Worm (Caenorhabditis elegans) whole organism, late embryonic: ENCODE results near the gene nhr-134.

Experiments
- C08G9.2 ChIP-seq: sonication (generic microtip); optimal IDR thresholded peaks from 2 replicates; lab custom pipeline; 2016; ENCODE audit warnings: mild to moderate bottlenecking, missing genetic modification characterization, moderate library complexity, missing compliant biosample characterization
- F13H6.1 ChIP-seq: sonication (generic microtip); optimal IDR thresholded peaks from 2 replicates; lab custom pipeline; 2016; ENCODE audit warnings: missing genetic modification characterization, missing compliant biosample characterization
- K02D7.2 ChIP-seq: sonication (generic microtip); optimal IDR thresholded peaks from 2 replicates; lab custom pipeline; 2017; ENCODE audit warnings: mild to moderate bottlenecking, missing genetic modification characterization, missing compliant biosample characterization
- T23F11.4 ChIP-seq: fragments of 200-800 bp; sonication (Bioruptor generic); optimal IDR thresholded peaks from 2 replicates; lab custom pipeline; 2018; ENCODE audit warnings: mild to moderate bottlenecking, missing genetic modification characterization, missing compliant biosample characterization
- Y22D7AL.16 ChIP-seq: sonication (generic microtip); optimal IDR thresholded peaks from 2 replicates; lab custom pipeline; 2016; ENCODE audit warnings: missing genetic modification characterization, missing compliant biosample characterization
- ahr-1 ChIP-seq: sonication (generic microtip); optimal IDR thresholded peaks from 2 replicates; lab custom pipeline; 2016; ENCODE audit warnings: missing genetic modification characterization, missing compliant biosample characterization
- ceh-18 ChIP-seq: sonication (generic microtip); optimal IDR thresholded peaks from 2 replicates; lab custom pipeline; 2016; ENCODE audit warnings: missing genetic modification characterization, missing compliant biosample characterization
- ceh-30 ChIP-seq: fragments of 150-350 bp; optimal IDR thresholded peaks from 2 replicates; lab custom pipeline; 2014; ENCODE audit warnings: missing biosample characterization, missing genetic modification characterization
- ceh-6 ChIP-seq: fragments of 200-800 bp; sonication (Bioruptor generic); optimal IDR thresholded peaks from 2 replicates; lab custom pipeline; 2018; ENCODE audit warnings: mild to moderate bottlenecking, missing genetic modification characterization, missing compliant biosample characterization
- ceh-9 ChIP-seq: sonication (generic microtip); optimal IDR thresholded peaks from 2 replicates; lab custom pipeline; 2016; ENCODE audit warnings: mild to moderate bottlenecking, missing genetic modification characterization, inconsistent platforms, missing compliant biosample characterization
- che-1 ChIP-seq: sonication (generic microtip); optimal IDR thresholded peaks from 2 replicates; lab custom pipeline; 2016; ENCODE audit warnings: mild to moderate bottlenecking, missing genetic modification characterization, missing compliant biosample characterization
- elt-2 ChIP-seq: sonication (generic microtip); optimal IDR thresholded peaks from 2 replicates; lab custom pipeline; 2016; ENCODE audit warnings: missing genetic modification reagents, missing genetic modification characterization, missing compliant biosample characterization
- ets-4 ChIP-seq: sonication (generic microtip); optimal IDR thresholded peaks from 2 replicates; lab custom pipeline; 2016; ENCODE audit warnings: missing genetic modification characterization, missing compliant biosample characterization
- fax-1 ChIP-seq: sonication (generic microtip); optimal IDR thresholded peaks from 2 replicates; lab custom pipeline; 2016; ENCODE audit warnings: missing genotype, missing genetic modification characterization, missing compliant biosample characterization
- gmeb-2 ChIP-seq: sonication (generic microtip); optimal IDR thresholded peaks from 2 replicates; lab custom pipeline; 2016; ENCODE audit warnings: missing genetic modification characterization, inconsistent platforms, missing compliant biosample characterization
- hlh-13 ChIP-seq: fragments of 200-800 bp; sonication (Bioruptor generic); optimal IDR thresholded peaks from 2 replicates; lab custom pipeline; 2018; ENCODE audit warnings: mild to moderate bottlenecking, missing genetic modification characterization, missing compliant biosample characterization
- hlh-30 ChIP-seq: sonication (generic microtip); optimal IDR thresholded peaks from 2 replicates; lab custom pipeline; 2017; ENCODE audit warnings: antibody characterized with exemption, missing genetic modification characterization, missing compliant biosample characterization; ENCODE audit not compliant: insufficient read depth
- hlh-6 ChIP-seq: sonication (generic microtip); optimal IDR thresholded peaks from 2 replicates; lab custom pipeline; 2016; ENCODE audit warnings: missing genotype, missing genetic modification characterization, missing compliant biosample characterization
- hlh-8 ChIP-seq: sonication (generic microtip); optimal IDR thresholded peaks from 2 replicates; lab custom pipeline; 2016; ENCODE audit warnings: missing genotype, missing genetic modification characterization, missing compliant biosample characterization
- lim-6 ChIP-seq: sonication (generic microtip); optimal IDR thresholded peaks from 2 replicates; lab custom pipeline; 2016; ENCODE audit warnings: missing genetic modification characterization, missing compliant biosample characterization
- lin-11 ChIP-seq: fragments of 200-800 bp; sonication (Bioruptor generic); optimal IDR thresholded peaks from 2 replicates; lab custom pipeline; 2018; ENCODE audit warnings: mild to moderate bottlenecking, missing genetic modification characterization, missing compliant biosample characterization
- madf-2 ChIP-seq: sonication (generic microtip); optimal IDR thresholded peaks from 2 replicates; lab custom pipeline; 2017; ENCODE audit warnings: missing genetic modification characterization, missing compliant biosample characterization
- mec-3 ChIP-seq: sonication (generic microtip); optimal IDR thresholded peaks from 2 replicates; lab custom pipeline; 2016; ENCODE audit warnings: borderline replicate concordance, missing genetic modification characterization, missing compliant biosample characterization
- nfya-1 ChIP-seq: sonication (generic microtip); optimal IDR thresholded peaks from 2 replicates; lab custom pipeline; 2017; ENCODE audit warnings: missing genetic modification characterization, mild to moderate bottlenecking, missing compliant biosample characterization, antibody characterized with exemption, moderate library complexity
- nhr-232 ChIP-seq: sonication (generic microtip); optimal IDR thresholded peaks from 2 replicates; lab custom pipeline; 2016; ENCODE audit warnings: missing genetic modification characterization, missing compliant biosample characterization
- pag-3 ChIP-seq: sonication (generic microtip); optimal IDR thresholded peaks from 2 replicates; lab custom pipeline; 2016; ENCODE audit warnings: missing compliant biosample characterization, missing genetic modification characterization, borderline replicate concordance
- pha-2 ChIP-seq: sonication (generic microtip); optimal IDR thresholded peaks from 2 replicates; lab custom pipeline; 2017; ENCODE audit warnings: mild to moderate bottlenecking, missing genetic modification characterization, missing compliant biosample characterization
- pha-4 ChIP-seq: fragments of 150-350 bp; optimal IDR thresholded peaks from 2 replicates; lab custom pipeline; 2018; ENCODE audit warnings: missing biosample characterization, missing genetic modification reagents, missing genetic modification characterization
- ref-2 ChIP-seq: sonication (generic microtip); optimal IDR thresholded peaks from 2 replicates; lab custom pipeline; 2016; ENCODE audit warnings: missing genetic modification characterization, missing compliant biosample characterization
- sdc-2 ChIP-seq: sonication (generic microtip); optimal IDR thresholded peaks from 2 replicates; lab custom pipeline; 2016; ENCODE audit warnings: missing genotype, missing genetic modification characterization, missing compliant biosample characterization
- sox-2 ChIP-seq: fragments of 200-800 bp; sonication (Bioruptor generic); IDR thresholded peaks from 2 replicates; pipeline ENCODE4 v1.3.6; 2022; ENCODE audit warnings: missing genetic modification reagents, missing genetic modification characterization, missing compliant biosample characterization
- sox-4 ChIP-seq: sonication (generic microtip); optimal IDR thresholded peaks from 2 replicates; lab custom pipeline; 2017; ENCODE audit warnings: mild to moderate bottlenecking, missing genetic modification characterization, inconsistent platforms, missing compliant biosample characterization
- syd-9 ChIP-seq: sonication (generic microtip); optimal IDR thresholded peaks from 2 replicates; lab custom pipeline; 2016; ENCODE audit warnings: mild to moderate bottlenecking, missing genetic modification characterization, moderate library complexity, missing compliant biosample characterization
- unc-3 ChIP-seq, 2 experiments: fragments of 200-800 bp in 1 of 2; sonication (Bioruptor generic) in 1 of 2; sonication (generic microtip) in 1 of 2; conservative IDR thresholded peaks in 1 of 2; optimal IDR thresholded peaks in 1 of 2; 2 replicates each; pipeline versions ENCODE4 v1.3.6 to Lab custom; 2016 to 2022; ENCODE audit warnings: missing compliant biosample characterization in 2 of 2, missing genetic modification characterization in 2 of 2, missing genetic modification reagents in 1 of 2
- unc-42 ChIP-seq: sonication (generic microtip); optimal IDR thresholded peaks from 2 replicates; lab custom pipeline; 2016; ENCODE audit warnings: missing genotype, missing genetic modification characterization, missing compliant biosample characterization
- unc-55 ChIP-seq: sonication (generic microtip); optimal IDR thresholded peaks from 2 replicates; lab custom pipeline; 2017; ENCODE audit warnings: missing biosample characterization, missing genetic modification reagents, missing genetic modification characterization
- zip-5 ChIP-seq: sonication (generic microtip); optimal IDR thresholded peaks from 2 replicates; lab custom pipeline; 2016; ENCODE audit warnings: missing genetic modification characterization, missing compliant biosample characterization
- ztf-16 ChIP-seq: sonication (generic microtip); optimal IDR thresholded peaks from 2 replicates; lab custom pipeline; 2017; ENCODE audit warnings: missing genetic modification characterization, missing compliant biosample characterization

nhr-134 gene

DNA sequence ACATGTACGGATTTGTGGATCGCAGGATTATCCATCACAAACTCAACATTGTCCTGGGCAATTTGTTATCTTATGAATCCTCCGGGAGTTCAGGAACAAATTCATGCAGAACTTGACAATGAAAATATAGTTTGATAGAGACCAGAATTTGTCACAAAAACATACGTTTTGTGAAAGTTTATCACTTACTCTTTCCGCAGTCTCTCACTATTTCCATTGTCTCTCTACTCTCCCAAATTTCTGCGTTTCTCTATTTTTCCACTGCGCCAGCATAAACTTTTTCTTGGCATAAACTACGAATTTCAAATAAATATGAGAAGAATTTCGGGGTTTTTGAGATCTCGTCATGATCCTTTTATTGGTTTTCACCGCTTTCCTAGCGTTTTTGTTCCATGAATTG, 11.6 kb downstream of the nhr-134 start, which contains the start of gene cyp-33C3:
Gene cyp-33C3 (plus strand): TSS at position 149 of the 400 bp plus-strand sequence.
- no peak for TF ChIP-seq unc-55
- no peak for TF ChIP-seq elt-2
- no peak for TF ChIP-seq hlh-8 (tag; lab: Kevin White, UChicago)
- TF ChIP-seq ahr-1 (tag; lab: Kevin White, UChicago), result no peak
- no peak for TF ChIP-seq nfya-1 (tag; lab: Kevin White, UChicago)

DNA sequence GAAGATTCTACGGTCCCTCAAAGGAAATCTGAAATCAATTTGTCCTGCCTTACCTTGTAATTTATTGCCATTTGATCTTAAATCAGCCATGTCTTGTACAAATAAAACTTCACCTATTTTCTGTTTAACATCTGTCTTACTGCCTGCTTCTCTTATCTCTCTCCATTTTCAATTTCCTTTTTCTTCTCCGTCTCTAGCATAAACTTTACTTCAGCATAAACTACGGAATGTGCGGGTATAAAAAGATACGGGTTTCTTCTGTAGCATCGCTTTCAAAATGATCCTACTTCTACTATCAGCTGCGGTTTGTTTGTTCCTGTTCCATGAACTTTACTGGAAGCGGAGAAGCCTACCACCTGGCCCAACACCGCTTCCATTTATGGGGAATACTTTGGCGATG, 13.7 kb downstream of the nhr-134 start, which contains the start of gene cyp-33C5:
Gene cyp-33C5 (plus strand): TSS at position 254 of the 400 bp plus-strand sequence.
- TF ChIP-seq pha-4 (tag; lab: Kevin White, UChicago) (no peak), hlh-30 (tag; lab: Kevin White, UChicago) (no peak), unc-3 (GFP tag; conservative IDR thresholded peaks at IDR 0.05; lab: Robert Waterston, UW) (no peak), unc-3 (tag; optimal IDR thresholded peaks at IDR 0.05; lab: Kevin White, UChicago) (no peak), fax-1 (tag; lab: Kevin White, UChicago) (no peak), mec-3 (no peak), pha-2 (tag; lab: Kevin White, UChicago) (no peak), lin-11 (no peak), pag-3 (no peak), gmeb-2 (tag; lab: Kevin White, UChicago) (no peak), ztf-16 (tag; lab: Kevin White, UChicago) (no peak), sox-4 (tag; lab: Kevin White, UChicago) (no peak)
- TF ChIP-seq, all 69 proteins: peak for 0

DNA sequence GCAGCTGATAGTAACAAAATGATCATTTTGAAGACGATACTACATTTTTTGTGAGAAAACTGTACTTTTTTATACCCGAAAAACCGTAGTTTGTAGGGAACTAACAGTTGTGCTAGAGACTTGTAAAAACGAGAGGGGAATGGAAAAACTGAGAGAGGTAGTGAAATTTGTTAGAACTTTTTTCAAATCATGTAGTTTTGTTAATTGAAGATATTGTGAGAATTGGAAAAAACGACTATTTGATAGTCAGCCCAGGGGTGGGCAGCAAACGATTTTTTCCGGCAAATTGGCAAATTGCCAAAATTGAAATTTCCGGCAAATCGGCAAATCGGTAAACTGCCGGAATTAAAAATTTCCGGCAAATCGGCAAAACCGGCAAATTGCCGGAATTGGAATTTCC, 18.3 kb downstream of the nhr-134 start, which contains the start of gene cyp-33C6:
Gene cyp-33C6 (minus strand): TSS at position 101 of the 400 bp plus-strand sequence.
- TF ChIP-seq K02D7.2 (tag; lab: Kevin White, UChicago) (no peak), ceh-18 (tag; lab: Kevin White, UChicago) (no peak), madf-2 (tag; lab: Kevin White, UChicago) (no peak), T23F11.4 (GFP tag; lab: Kevin White, UChicago) (no peak)

DNA sequence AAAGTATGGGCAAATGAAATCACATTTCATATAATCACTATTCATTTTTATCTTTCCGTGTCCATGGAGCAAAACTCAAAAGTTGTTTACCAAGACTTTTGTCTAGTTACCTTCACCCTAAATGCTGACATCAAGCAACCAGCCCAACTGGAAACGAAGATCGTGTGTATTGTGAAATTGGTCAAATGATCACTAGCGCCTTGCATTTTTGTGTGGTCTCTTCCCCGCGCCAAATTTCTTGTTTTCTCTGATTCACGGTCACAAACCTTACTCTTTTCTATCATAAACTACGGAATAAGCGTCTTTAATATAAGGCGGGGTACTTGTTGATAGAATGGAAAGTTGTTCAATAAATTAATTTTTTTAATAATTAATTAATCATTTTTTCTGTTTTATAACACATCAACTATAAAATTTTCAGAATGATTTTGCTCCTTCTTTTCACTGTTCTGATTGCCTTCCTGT, 19.1 kb downstream of the nhr-134 start, which contains the start of gene cyp-33C7:
Gene cyp-33C7 (plus strand): TSS at position 415 of the 465 bp plus-strand sequence.
- TF ChIP-seq ceh-6 (GFP tag; lab: Kevin White, UChicago) (no peak), F13H6.1 (tag; lab: Kevin White, UChicago) (no peak), syd-9 (no peak), hlh-30 (tag; lab: Kevin White, UChicago) (no peak), ceh-30 (tag; lab: Kevin White, UChicago) (no peak)

DNA sequence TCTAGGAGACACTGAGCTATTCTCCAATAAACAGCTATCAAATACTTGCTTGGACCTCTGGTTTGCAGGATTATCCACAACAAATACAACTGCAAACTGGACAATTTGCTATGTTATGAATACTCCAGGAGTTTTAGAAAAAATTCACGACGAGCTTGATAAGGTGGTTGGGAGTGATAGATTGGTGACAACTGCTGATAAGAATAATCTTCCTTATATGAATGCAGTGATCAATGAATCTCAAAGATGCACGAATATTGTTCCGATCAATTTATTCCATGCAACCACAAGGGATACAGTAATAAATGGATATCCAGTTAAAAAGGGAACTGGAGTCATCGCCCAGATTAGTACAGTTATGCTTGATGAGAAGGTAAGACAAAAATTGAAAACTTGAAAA, 20.8 kb downstream of the nhr-134 start:
- TF ChIP-seq hlh-6 (no peak), C08G9.2 (no peak), K02D7.2 (tag; lab: Kevin White, UChicago) (no peak), ceh-9 (tag; lab: Kevin White, UChicago) (no peak), zip-5 (no peak), sdc-2 (tag; lab: Kevin White, UChicago) (no peak), ets-4 (tag; lab: Kevin White, UChicago) (no peak), ahr-1 (tag; lab: Kevin White, UChicago) (no peak), ceh-6 (GFP tag; lab: Kevin White, UChicago) (no peak), nhr-232 (tag; lab: Kevin White, UChicago) (no peak), unc-42 (tag; lab: Kevin White, UChicago) (no peak), sox-2 (no peak), lim-6 (tag; lab: Kevin White, UChicago) (no peak), che-1 (tag; lab: Kevin White, UChicago) (no peak), ref-2 (tag; lab: Kevin White, UChicago) (no peak), Y22D7AL.16 (tag; lab: Kevin White, UChicago) (no peak), hlh-13 (GFP tag; lab: Kevin White, UChicago) (no peak)
